Fruit fly (Drosophila melanogaster) whole organism, prepupa: ENCODE data around the gene Trf.
A peak's percentile ranks its signal among the peaks of the same experiment; 100 is the strongest.

ENCODE experiments used
- Blimp-1 ChIP-seq: fragments of 200-800 bp; sonication (Bioruptor generic); optimal IDR thresholded peaks from 3 replicates; lab custom pipeline; 2017; ENCODE audit warnings: missing biosample characterization, missing genetic modification characterization, mild to moderate bottlenecking, moderate library complexity, missing genetic modification reagents
- CG10631 ChIP-seq: fragments of 200-800 bp; sonication (Bioruptor generic); optimal IDR thresholded peaks from 2 replicates; lab custom pipeline; 2016; ENCODE audit warnings: missing biosample characterization, missing genetic modification characterization
- CG11294 ChIP-seq: fragments of 200-800 bp; sonication (Bioruptor generic); IDR thresholded peaks from 2 replicates; pipeline ENCODE4 v1.3.6; 2022; ENCODE audit warnings: missing biosample characterization, missing genetic modification characterization
- CG11762 ChIP-seq: fragments of 200-800 bp; sonication (Bioruptor generic); optimal IDR thresholded peaks from 3 replicates; lab custom pipeline; 2016; ENCODE audit warnings: missing biosample characterization, missing genetic modification characterization; ENCODE audit not compliant: insufficient read depth
- CG15336 ChIP-seq: fragments of 200-800 bp; sonication (Bioruptor generic); IDR thresholded peaks from 2 replicates; pipeline ENCODE4 v1.3.6; 2022; ENCODE audit warnings: missing biosample characterization, missing genetic modification characterization
- CG1621 ChIP-seq: fragments of 200-800 bp; sonication (Bioruptor generic); optimal IDR thresholded peaks from 3 replicates; lab custom pipeline; 2018; ENCODE audit warnings: missing biosample characterization, mild to moderate bottlenecking, missing genetic modification characterization
- CG16779 ChIP-seq: fragments of 200-800 bp; sonication (Bioruptor generic); optimal IDR thresholded peaks from 3 replicates; lab custom pipeline; 2017; ENCODE audit warnings: missing biosample characterization, mild to moderate bottlenecking, missing genetic modification characterization
- CG3032 ChIP-seq: fragments of 200-800 bp; optimal IDR thresholded peaks from 2 replicates; lab custom pipeline; 2019; ENCODE audit warnings: missing biosample characterization, mild to moderate bottlenecking, missing genetic modification characterization, moderate library complexity
- CG31627 ChIP-seq: fragments of 200-800 bp; sonication (Bioruptor generic); optimal IDR thresholded peaks from 3 replicates; lab custom pipeline; 2016; ENCODE audit warnings: missing biosample characterization, missing genetic modification characterization
- CG32006 ChIP-seq: fragments of 200-800 bp; sonication (Bioruptor generic); optimal IDR thresholded peaks from 3 replicates; lab custom pipeline; 2017; ENCODE audit warnings: missing biosample characterization, mild to moderate bottlenecking, missing genetic modification characterization
- CG34406 ChIP-seq: fragments of 200-800 bp; sonication (Bioruptor generic); optimal IDR thresholded peaks from 3 replicates; lab custom pipeline; 2016; ENCODE audit warnings: missing biosample characterization, missing genetic modification characterization
- CG3919 ChIP-seq: fragments of 200-800 bp; sonication (Bioruptor generic); optimal IDR thresholded peaks from 3 replicates; lab custom pipeline; 2016; ENCODE audit warnings: missing biosample characterization, missing genetic modification characterization
- CG6163 ChIP-seq: fragments of 200-800 bp; sonication (Bioruptor generic); IDR thresholded peaks from 3 replicates; pipeline ENCODE4 v1.3.6; 2022; ENCODE audit warnings: missing biosample characterization, missing genetic modification characterization
- CG6276 ChIP-seq: fragments of 200-800 bp; sonication (Bioruptor generic); optimal IDR thresholded peaks from 2 replicates; lab custom pipeline; 2017; ENCODE audit warnings: missing biosample characterization, mild to moderate bottlenecking, missing genetic modification characterization
- CG6808 ChIP-seq: fragments of 200-800 bp; sonication (Bioruptor generic); optimal IDR thresholded peaks from 3 replicates; lab custom pipeline; 2017; ENCODE audit warnings: missing biosample characterization, missing genetic modification characterization, mild to moderate bottlenecking, moderate library complexity, missing genetic modification reagents
- CG6854 ChIP-seq: fragments of 200-800 bp; sonication (Bioruptor generic); optimal IDR thresholded peaks from 2 replicates; lab custom pipeline; 2017; ENCODE audit warnings: missing biosample characterization, mild to moderate bottlenecking, missing genetic modification characterization
- CG7368 ChIP-seq: fragments of 200-800 bp; sonication (Bioruptor generic); optimal IDR thresholded peaks from 3 replicates; lab custom pipeline; 2016; ENCODE audit warnings: missing biosample characterization, missing genetic modification characterization
- CG8119 ChIP-seq: fragments of 200-800 bp; sonication (Bioruptor generic); IDR thresholded peaks from 3 replicates; pipeline ENCODE4 v1.3.6; 2022; ENCODE audit warnings: missing biosample characterization, missing genetic modification characterization
- CG8319 ChIP-seq: fragments of 200-800 bp; sonication (Bioruptor generic); optimal IDR thresholded peaks from 3 replicates; lab custom pipeline; 2016; ENCODE audit warnings: missing biosample characterization, missing genetic modification characterization
- Eip75B ChIP-seq: fragments of 200-800 bp; sonication (Bioruptor generic); optimal IDR thresholded peaks from 3 replicates; lab custom pipeline; 2016; ENCODE audit warnings: missing biosample characterization, missing genetic modification characterization
- Eip78C ChIP-seq: fragments of 200-800 bp; sonication (Bioruptor generic); peaks from one replicate; lab custom pipeline; 2016; ENCODE audit warnings: missing biosample characterization, missing genetic modification characterization
- Eip93F ChIP-seq: fragments of 200-800 bp; sonication (Bioruptor generic); optimal IDR thresholded peaks from 2 replicates; lab custom pipeline; 2016; ENCODE audit warnings: missing biosample characterization, mild to moderate bottlenecking, missing genetic modification characterization
- Ets21C ChIP-seq: fragments of 200-800 bp; sonication (Bioruptor generic); optimal IDR thresholded peaks from 3 replicates; lab custom pipeline; 2016; ENCODE audit warnings: missing biosample characterization, missing genetic modification characterization
- Ets96B ChIP-seq: fragments of 200-800 bp; optimal IDR thresholded peaks from 2 replicates; lab custom pipeline; 2019; ENCODE audit warnings: missing biosample characterization, mild to moderate bottlenecking, missing genetic modification characterization, moderate library complexity
- Gug ChIP-seq: fragments of 200-800 bp; sonication (Bioruptor generic); IDR thresholded peaks from 2 replicates; pipeline ENCODE4 v1.3.6; 2022; ENCODE audit warnings: missing biosample characterization, missing genetic modification characterization
- Hr38 ChIP-seq: sonication (Bioruptor generic); optimal IDR thresholded peaks from 2 replicates; lab custom pipeline; 2016; ENCODE audit warnings: missing biosample characterization, missing genetic modification characterization
- Hr4 ChIP-seq: fragments of 200-800 bp; sonication (Bioruptor generic); optimal IDR thresholded peaks from 3 replicates; lab custom pipeline; 2016; ENCODE audit warnings: missing biosample characterization, missing genetic modification characterization
- Lpt ChIP-seq: fragments of 200-800 bp; sonication (Bioruptor generic); optimal IDR thresholded peaks from 3 replicates; lab custom pipeline; 2016; ENCODE audit warnings: missing biosample characterization, missing genetic modification characterization
- Met ChIP-seq: fragments of 200-800 bp; sonication (Bioruptor generic); optimal IDR thresholded peaks from 3 replicates; lab custom pipeline; 2016; ENCODE audit warnings: missing biosample characterization, missing genetic modification characterization
- OdsH ChIP-seq: fragments of 200-800 bp; sonication (Bioruptor generic); optimal IDR thresholded peaks from 3 replicates; lab custom pipeline; 2016; ENCODE audit warnings: missing biosample characterization, missing genetic modification characterization
- Smox ChIP-seq: fragments of 200-800 bp; sonication (Bioruptor generic); optimal IDR thresholded peaks from 3 replicates; lab custom pipeline; 2016; ENCODE audit warnings: missing biosample characterization, missing genetic modification characterization
- Sox102F ChIP-seq: fragments of 200-800 bp; sonication (Bioruptor generic); optimal IDR thresholded peaks from 2 replicates; lab custom pipeline; 2016; ENCODE audit warnings: missing biosample characterization, mild to moderate bottlenecking, missing genetic modification characterization
- Sox14 ChIP-seq: fragments of 200-800 bp; sonication (Bioruptor generic); optimal IDR thresholded peaks from 3 replicates; lab custom pipeline; 2016; ENCODE audit warnings: missing biosample characterization, missing genetic modification characterization
- Sox15 ChIP-seq: fragments of 200-800 bp; sonication (Bioruptor generic); optimal IDR thresholded peaks from 3 replicates; lab custom pipeline; 2016; ENCODE audit warnings: missing biosample characterization, missing genetic modification characterization
- achi ChIP-seq: fragments of 200-800 bp; sonication (Bioruptor generic); optimal IDR thresholded peaks from 3 replicates; lab custom pipeline; 2016; ENCODE audit warnings: missing biosample characterization, missing genetic modification characterization
- acj6 ChIP-seq: fragments of 200-800 bp; sonication (Bioruptor generic); optimal IDR thresholded peaks from 3 replicates; lab custom pipeline; 2016; ENCODE audit warnings: missing biosample characterization, missing genetic modification characterization
- cyc ChIP-seq: fragments of 200-800 bp; sonication (Bioruptor generic); optimal IDR thresholded peaks from 3 replicates; lab custom pipeline; 2016; ENCODE audit warnings: missing biosample characterization, missing genetic modification characterization
- dac ChIP-seq: fragments of 200-800 bp; sonication (Bioruptor generic); optimal IDR thresholded peaks from 2 replicates; lab custom pipeline; 2017; ENCODE audit warnings: missing biosample characterization, mild to moderate bottlenecking, missing genetic modification characterization
- dsx ChIP-seq: fragments of 200-800 bp; optimal IDR thresholded peaks from 3 replicates; lab custom pipeline; 2019; ENCODE audit warnings: missing biosample characterization, mild to moderate bottlenecking, missing genetic modification characterization, moderate library complexity; ENCODE audit not compliant: poor library complexity, severe bottlenecking
- esn ChIP-seq: fragments of 200-800 bp; sonication (Bioruptor generic); optimal IDR thresholded peaks from 2 replicates; lab custom pipeline; 2016; ENCODE audit warnings: missing biosample characterization, mild to moderate bottlenecking, missing genetic modification characterization, moderate library complexity
- fd59A ChIP-seq: fragments of 200-800 bp; sonication (Bioruptor generic); optimal IDR thresholded peaks from 2 replicates; lab custom pipeline; 2017; ENCODE audit warnings: missing biosample characterization, mild to moderate bottlenecking, missing genetic modification characterization, missing genetic modification reagents
- fd85E ChIP-seq: fragments of 200-800 bp; sonication (Bioruptor generic); optimal IDR thresholded peaks from 3 replicates; lab custom pipeline; 2016; ENCODE audit warnings: missing biosample characterization, missing genetic modification characterization
- fkh ChIP-seq: fragments of 200-800 bp; sonication (Bioruptor generic); optimal IDR thresholded peaks from 3 replicates; lab custom pipeline; 2017; ENCODE audit warnings: missing biosample characterization, mild to moderate bottlenecking, missing genetic modification characterization, moderate library complexity
- lz ChIP-seq: fragments of 200-800 bp; sonication (Bioruptor generic); optimal IDR thresholded peaks from 3 replicates; lab custom pipeline; 2016; ENCODE audit warnings: missing biosample characterization, missing genetic modification characterization
- pdm3 ChIP-seq: fragments of 200-800 bp; sonication (Bioruptor generic); optimal IDR thresholded peaks from 3 replicates; lab custom pipeline; 2016; ENCODE audit warnings: missing biosample characterization, missing genetic modification characterization
- salr ChIP-seq, 2 experiments: fragments of 200-800 bp; sonication (Bioruptor generic); optimal IDR thresholded peaks; 3 replicates each; lab custom pipeline; 2016 to 2018; ENCODE audit warnings: missing biosample characterization in 2 of 2, missing genetic modification characterization in 2 of 2, mild to moderate bottlenecking in 1 of 2
- spab ChIP-seq: fragments of 200-800 bp; sonication (Bioruptor generic); optimal IDR thresholded peaks from 2 replicates; lab custom pipeline; 2017; ENCODE audit warnings: missing biosample characterization, mild to moderate bottlenecking, missing genetic modification characterization, missing genetic modification reagents
- ss ChIP-seq, 2 experiments: fragments of 200-800 bp; sonication (Bioruptor generic); optimal IDR thresholded peaks; 2 replicates in 1 of 2; 3 replicates in 1 of 2; lab custom pipeline; 2017 to 2018; ENCODE audit warnings: mild to moderate bottlenecking in 2 of 2, missing biosample characterization in 2 of 2, missing genetic modification characterization in 2 of 2, moderate library complexity in 1 of 2
- svp ChIP-seq: fragments of 200-800 bp; sonication (Bioruptor generic); peaks from one replicate; lab custom pipeline; 2016; ENCODE audit warnings: missing biosample characterization, missing genetic modification characterization
- topi ChIP-seq: fragments of 200-800 bp; sonication (Bioruptor generic); optimal IDR thresholded peaks from 3 replicates; lab custom pipeline; 2016; ENCODE audit warnings: missing biosample characterization, missing genetic modification characterization
- vri ChIP-seq: fragments of 200-800 bp; sonication (Bioruptor generic); optimal IDR thresholded peaks from 3 replicates; lab custom pipeline; 2016; ENCODE audit warnings: missing biosample characterization, mild to moderate bottlenecking, missing genetic modification characterization

Trf gene

dm6 chr2L:8093182-8093941 is 20.7 kb downstream of the Trf start:
- TF ChIP-seq esn (GFP tag; lab: Kevin White, UChicago) (peak; percentile 10), Hr38 (GFP tag; lab: Kevin White, UChicago) (no peak), salr (GFP tag; optimal IDR thresholded peaks at IDR 0.05; lab: Kevin White, UChicago) (no peak), fd59A (GFP tag; lab: Kevin White, UChicago) (no peak), Met (GFP tag; lab: Kevin White, UChicago) (no peak), CG10631 (GFP tag; lab: Kevin White, UChicago) (peak; percentile 13), acj6 (GFP tag; lab: Kevin White, UChicago) (peak; percentile 28), dac (no peak), Smox (GFP tag; lab: Kevin White, UChicago) (peak; percentile 30), cyc (no peak), Hr4 (GFP tag; lab: Kevin White, UChicago) (no peak), Gug (GFP tag; lab: Robert Waterston, UW) (0 out of 2 replicates have a peak, but pooled peaks have one; percentile 14), Lpt (no peak), CG1621 (tag; lab: Kevin White, UChicago) (no peak), Ets96B (tag; lab: Kevin White, UChicago) (no peak), CG6163 (GFP tag; lab: Robert Waterston, UW) (peak; percentile 56; the same call in 2 of the 3 replicates), pdm3 (GFP tag; lab: Kevin White, UChicago) (peak; percentile 27), fkh (GFP tag; lab: Kevin White, UChicago) (no peak), CG34406 (GFP tag; lab: Kevin White, UChicago) (no peak), CG7368 (GFP tag; lab: Kevin White, UChicago) (no peak), Sox102F (peak; percentile 35), CG3032 (tag; lab: Kevin White, UChicago) (peak; percentile 16), svp (GFP tag; lab: Kevin White, UChicago) (peak; percentile 75), CG15336 (GFP tag; lab: Robert Waterston, UW) (no peak), CG31627 (GFP tag; lab: Kevin White, UChicago) (peak; percentile 29), Ets21C (GFP tag; lab: Kevin White, UChicago) (peak; percentile 2), CG16779 (no peak), dsx (GFP tag; lab: Kevin White, UChicago) (no peak), achi (GFP tag; lab: Kevin White, UChicago) (peak; percentile 17), ss (GFP tag; optimal IDR thresholded peaks at IDR 0.05; lab: Kevin White, UChicago) (no peak), Blimp-1 (GFP tag; lab: Kevin White, UChicago) (no peak), Sox15 (no peak), vri (GFP tag; lab: Kevin White, UChicago) (no peak), CG6808 (GFP tag; lab: Kevin White, UChicago) (no peak), CG3919 (GFP tag; lab: Kevin White, UChicago) (peak; percentile 46), fd85E (GFP tag; lab: Kevin White, UChicago) (no peak), Eip78C (GFP tag; lab: Kevin White, UChicago) (peak; percentile 50), CG32006 (GFP tag; lab: Kevin White, UChicago) (peak; percentile 24), topi (GFP tag; lab: Kevin White, UChicago) (peak; percentile 8), CG6854 (peak; percentile 4), Eip93F (peak; percentile 22), CG8119 (no peak; the same call in 2 of the 3 replicates), spab (GFP tag; lab: Kevin White, UChicago) (no peak), CG8319 (GFP tag; lab: Kevin White, UChicago) (no peak), OdsH (GFP tag; lab: Kevin White, UChicago) (no peak), Sox14 (GFP tag; lab: Kevin White, UChicago) (peak; percentile 71), CG11294 (GFP tag; lab: Robert Waterston, UW) (peak; percentile 15; the same call in 1 of the 2 replicates), CG6276 (GFP tag; lab: Kevin White, UChicago) (no peak), CG11762 (no peak), Eip75B (peak; percentile 39), lz (no peak)
